Worm (Caenorhabditis elegans) whole organism, midembryonic: ENCODE results near the gene C01G6.9.

Experiments
- T22C8.4 ChIP-seq: fragments of 200-800 bp; sonication (Bioruptor generic); IDR thresholded peaks from 2 replicates; pipeline ENCODE4 v1.3.6; 2022; ENCODE audit warnings: missing genetic modification characterization, missing compliant biosample characterization
- cog-1 ChIP-seq: sonication (generic microtip); optimal IDR thresholded peaks from 2 replicates; lab custom pipeline; 2016; ENCODE audit warnings: missing genetic modification characterization, missing compliant biosample characterization
- flt-1 ChIP-seq: fragments of 200-800 bp; sonication (Bioruptor generic); IDR thresholded peaks from 2 replicates; pipeline ENCODE4 v1.3.6; 2022; ENCODE audit warnings: missing genetic modification characterization, missing compliant biosample characterization
- klf-2 ChIP-seq: fragments of 200-800 bp; sonication (Bioruptor generic); conservative IDR thresholded peaks from 2 replicates; pipeline ENCODE4 v1.3.6; 2022; ENCODE audit warnings: missing genetic modification reagents, missing genetic modification characterization, missing compliant biosample characterization
- med-1 ChIP-seq: sonication (generic microtip); optimal IDR thresholded peaks from 2 replicates; lab custom pipeline; 2017; ENCODE audit warnings: missing genetic modification characterization, mild to moderate bottlenecking, missing compliant biosample characterization, antibody characterized with exemption, missing genetic modification reagents; ENCODE audit not compliant: insufficient read depth
- ref-1 ChIP-seq: fragments of 200-800 bp; sonication (Bioruptor generic); conservative IDR thresholded peaks from 2 replicates; pipeline ENCODE4 v1.3.6; 2022; ENCODE audit warnings: missing genetic modification reagents, missing genetic modification characterization, missing compliant biosample characterization
- tab-1 ChIP-seq: fragments of 200-800 bp; sonication (Bioruptor generic); IDR thresholded peaks from 2 replicates; pipeline ENCODE4 v1.3.6; 2022; ENCODE audit warnings: missing genetic modification characterization, missing compliant biosample characterization
- ztf-23 ChIP-seq: fragments of 200-800 bp; sonication (Bioruptor generic); IDR thresholded peaks from 2 replicates; pipeline ENCODE4 v1.3.6; 2022; ENCODE audit warnings: missing genetic modification reagents, missing genetic modification characterization, missing compliant biosample characterization
- ztf-29 ChIP-seq: fragments of 200-800 bp; sonication (Bioruptor generic); IDR thresholded peaks from 2 replicates; pipeline ENCODE4 v1.3.6; 2022; ENCODE audit warnings: missing genetic modification reagents, missing genetic modification characterization, missing compliant biosample characterization

ce11 chrII:9324824-9325351 lies 29.3 kb upstream of the C01G6.9 start, which contains the start of gene eat-3:
- no peak for TF ChIP-seq cog-1 (tag; lab: Kevin White, UChicago)
- peak; percentile 65 for TF ChIP-seq ztf-23 (GFP tag; lab: Robert Waterston, UW)
- no peak for TF ChIP-seq klf-2 (GFP tag; lab: Robert Waterston, UW)
- TF ChIP-seq flt-1 (GFP tag; lab: Robert Waterston, UW), result no peak
- no peak for TF ChIP-seq med-1 (GFP tag; lab: Kevin White, UChicago)
- no peak for TF ChIP-seq ref-1 (GFP tag; lab: Robert Waterston, UW)
- no peak for TF ChIP-seq ztf-29
- TF ChIP-seq tab-1 (GFP tag; lab: Robert Waterston, UW), result no peak
- no peak for TF ChIP-seq T22C8.4 (GFP tag; lab: Robert Waterston, UW)
